Worm (Caenorhabditis elegans) whole organism, dauer: Measurements from ENCODE around the gene K01A6.4.

Experiments
- unc-62 ChIP-seq: sonication (generic microtip); optimal IDR thresholded peaks from 2 replicates; lab custom pipeline; 2017; ENCODE audit warnings: missing biosample characterization, missing genetic modification reagents, missing genetic modification characterization

The K01A6.4 gene

ce11 chrIV:11755003-11755402, 14.9 kb upstream of the K01A6.4 start, which contains the start of gene T12A7.10:
Gene T12A7.10 (minus strand): TSS chrIV:11755103.
- no peak for TF ChIP-seq unc-62 (GFP tag; lab: Kevin White, UChicago)

ce11 chrIV:11754328-11754727, 14.2 kb upstream of the K01A6.4 start, which contains the start of gene scl-18:
Gene scl-18 (minus strand): TSS chrIV:11754428.
- TF ChIP-seq unc-62 (GFP tag; lab: Kevin White, UChicago), result no peak

ce11 chrIV:11748852-11749251, 8.7 kb upstream of the K01A6.4 start, which contains the start of gene T12A7.6:
Gene T12A7.6 (plus strand): TSS chrIV:11749220.
- no peak for TF ChIP-seq unc-62 (GFP tag; lab: Kevin White, UChicago)

- no peak for TF ChIP-seq unc-62 (GFP tag; lab: Kevin White, UChicago)
These were observed 5.2 kb upstream of the K01A6.4 start, which contains the start of gene gem-4 for ce11 chrIV:11745340-11745739. Gene gem-4 (plus strand): TSS chrIV:11745640.

- no peak for TF ChIP-seq unc-62 (GFP tag; lab: Kevin White, UChicago)
These were observed 4.2 kb upstream of the K01A6.4 start for ce11 chrIV:11744287-11744686.

- TF ChIP-seq unc-62 (GFP tag; lab: Kevin White, UChicago), result no peak
These were observed 3.7 kb upstream of the K01A6.4 start for ce11 chrIV:11743813-11744212.

ce11 chrIV:11742406-11742805, 2.3 kb upstream of the K01A6.4 start, which contains the start of gene K01A6.5:
Gene K01A6.5 (plus strand): TSS chrIV:11742706.
- no peak for TF ChIP-seq unc-62 (GFP tag; lab: Kevin White, UChicago)

ce11 chrIV:11738092-11738617, 1.9 kb downstream of the K01A6.4 start, which contains the start of gene K01A6.7:
Gene K01A6.7 (minus strand): TSS chrIV:11738567.
- no peak for TF ChIP-seq unc-62 (GFP tag; lab: Kevin White, UChicago)

- TF ChIP-seq unc-62 (GFP tag; lab: Kevin White, UChicago), result no peak
These were observed 2.8 kb downstream of the K01A6.4 start, which contains the start of gene K01A6.8 for ce11 chrIV:11737269-11737668. Gene K01A6.8 (minus strand): TSS chrIV:11737369.

- no peak for TF ChIP-seq unc-62 (GFP tag; lab: Kevin White, UChicago)
These were observed 5.1 kb downstream of the K01A6.4 start, which contains the start of gene K01A6.6 for ce11 chrIV:11735025-11735424. Gene K01A6.6 (plus strand): TSS chrIV:11735325.

- TF ChIP-seq unc-62 (GFP tag; lab: Kevin White, UChicago), result no peak
These were observed 16.8 kb downstream of the K01A6.4 start for ce11 chrIV:11723255-11723654.

- TF ChIP-seq unc-62 (GFP tag; lab: Kevin White, UChicago), result no peak
These were observed 18.2 kb downstream of the K01A6.4 start for ce11 chrIV:11721878-11722277.

- TF ChIP-seq unc-62 (GFP tag; lab: Kevin White, UChicago), result no peak
These were observed 21.5 kb downstream of the K01A6.4 start for ce11 chrIV:11718653-11719052.

ce11 chrIV:11717094-11717876, 22.8 kb downstream of the K01A6.4 start:
- TF ChIP-seq unc-62 (GFP tag; lab: Kevin White, UChicago), result no peak

- TF ChIP-seq unc-62 (GFP tag; lab: Kevin White, UChicago), result no peak
These were observed 23.7 kb downstream of the K01A6.4 start for ce11 chrIV:11716414-11716813.

ce11 chrIV:11714739-11715138, 25.4 kb downstream of the K01A6.4 start, which contains the start of gene magi-1:
Gene magi-1 (plus strand): TSS chrIV:11715039.
- no peak for TF ChIP-seq unc-62 (GFP tag; lab: Kevin White, UChicago)
